Fruit fly (Drosophila melanogaster) whole organism, prepupa: ENCODE measurements around the gene CG42238.

Experiments used
- CG10669 ChIP-seq: fragments of 200-800 bp; sonication (Bioruptor generic); optimal IDR thresholded peaks from 3 replicates; lab custom pipeline; 2018; ENCODE audit warnings: missing biosample characterization, mild to moderate bottlenecking, missing genetic modification characterization, moderate library complexity
- CG11762 ChIP-seq: fragments of 200-800 bp; sonication (Bioruptor generic); optimal IDR thresholded peaks from 3 replicates; lab custom pipeline; 2016; ENCODE audit warnings: missing biosample characterization, missing genetic modification characterization; ENCODE audit not compliant: insufficient read depth
- CG11902 ChIP-seq: fragments of 200-800 bp; sonication (Bioruptor generic); optimal IDR thresholded peaks from 3 replicates; lab custom pipeline; 2016; ENCODE audit warnings: missing biosample characterization, missing genetic modification characterization
- CG15336 ChIP-seq: fragments of 200-800 bp; sonication (Bioruptor generic); IDR thresholded peaks from 2 replicates; pipeline ENCODE4 v1.3.6; 2022; ENCODE audit warnings: missing biosample characterization, missing genetic modification characterization
- CG1621 ChIP-seq: fragments of 200-800 bp; sonication (Bioruptor generic); optimal IDR thresholded peaks from 3 replicates; lab custom pipeline; 2018; ENCODE audit warnings: missing biosample characterization, mild to moderate bottlenecking, missing genetic modification characterization
- CG16779 ChIP-seq: fragments of 200-800 bp; sonication (Bioruptor generic); optimal IDR thresholded peaks from 3 replicates; lab custom pipeline; 2017; ENCODE audit warnings: missing biosample characterization, mild to moderate bottlenecking, missing genetic modification characterization
- CG31627 ChIP-seq: fragments of 200-800 bp; sonication (Bioruptor generic); optimal IDR thresholded peaks from 3 replicates; lab custom pipeline; 2016; ENCODE audit warnings: missing biosample characterization, missing genetic modification characterization
- CG32006 ChIP-seq: fragments of 200-800 bp; sonication (Bioruptor generic); optimal IDR thresholded peaks from 3 replicates; lab custom pipeline; 2017; ENCODE audit warnings: missing biosample characterization, mild to moderate bottlenecking, missing genetic modification characterization
- CG34406 ChIP-seq: fragments of 200-800 bp; sonication (Bioruptor generic); optimal IDR thresholded peaks from 3 replicates; lab custom pipeline; 2016; ENCODE audit warnings: missing biosample characterization, missing genetic modification characterization
- CG4318 ChIP-seq: fragments of 200-800 bp; sonication (Bioruptor generic); optimal IDR thresholded peaks from 3 replicates; lab custom pipeline; 2017; ENCODE audit warnings: missing biosample characterization, mild to moderate bottlenecking, missing genetic modification characterization
- CG6163 ChIP-seq: fragments of 200-800 bp; sonication (Bioruptor generic); IDR thresholded peaks from 3 replicates; pipeline ENCODE4 v1.3.6; 2022; ENCODE audit warnings: missing biosample characterization, missing genetic modification characterization
- CG6276 ChIP-seq: fragments of 200-800 bp; sonication (Bioruptor generic); optimal IDR thresholded peaks from 2 replicates; lab custom pipeline; 2017; ENCODE audit warnings: missing biosample characterization, mild to moderate bottlenecking, missing genetic modification characterization
- CG6792 ChIP-seq: fragments of 200-800 bp; sonication (Bioruptor generic); optimal IDR thresholded peaks from 3 replicates; lab custom pipeline; 2016; ENCODE audit warnings: missing biosample characterization, missing genetic modification characterization
- CG6854 ChIP-seq: fragments of 200-800 bp; sonication (Bioruptor generic); optimal IDR thresholded peaks from 2 replicates; lab custom pipeline; 2017; ENCODE audit warnings: missing biosample characterization, mild to moderate bottlenecking, missing genetic modification characterization
- CG8319 ChIP-seq: fragments of 200-800 bp; sonication (Bioruptor generic); optimal IDR thresholded peaks from 3 replicates; lab custom pipeline; 2016; ENCODE audit warnings: missing biosample characterization, missing genetic modification characterization
- CG8632 ChIP-seq: fragments of 200-800 bp; sonication (Bioruptor generic); optimal IDR thresholded peaks from 3 replicates; lab custom pipeline; 2016; ENCODE audit warnings: missing biosample characterization, missing genetic modification characterization
- Eip78C ChIP-seq: fragments of 200-800 bp; sonication (Bioruptor generic); peaks from one replicate; lab custom pipeline; 2016; ENCODE audit warnings: missing biosample characterization, missing genetic modification characterization
- Eip93F ChIP-seq: fragments of 200-800 bp; sonication (Bioruptor generic); optimal IDR thresholded peaks from 2 replicates; lab custom pipeline; 2016; ENCODE audit warnings: missing biosample characterization, mild to moderate bottlenecking, missing genetic modification characterization
- Ets96B ChIP-seq: fragments of 200-800 bp; optimal IDR thresholded peaks from 2 replicates; lab custom pipeline; 2019; ENCODE audit warnings: missing biosample characterization, mild to moderate bottlenecking, missing genetic modification characterization, moderate library complexity
- Hr38 ChIP-seq: sonication (Bioruptor generic); optimal IDR thresholded peaks from 2 replicates; lab custom pipeline; 2016; ENCODE audit warnings: missing biosample characterization, missing genetic modification characterization
- OdsH ChIP-seq: fragments of 200-800 bp; sonication (Bioruptor generic); optimal IDR thresholded peaks from 3 replicates; lab custom pipeline; 2016; ENCODE audit warnings: missing biosample characterization, missing genetic modification characterization
- Smox ChIP-seq: fragments of 200-800 bp; sonication (Bioruptor generic); optimal IDR thresholded peaks from 3 replicates; lab custom pipeline; 2016; ENCODE audit warnings: missing biosample characterization, missing genetic modification characterization
- acj6 ChIP-seq: fragments of 200-800 bp; sonication (Bioruptor generic); optimal IDR thresholded peaks from 3 replicates; lab custom pipeline; 2016; ENCODE audit warnings: missing biosample characterization, missing genetic modification characterization
- dac ChIP-seq: fragments of 200-800 bp; sonication (Bioruptor generic); optimal IDR thresholded peaks from 2 replicates; lab custom pipeline; 2017; ENCODE audit warnings: missing biosample characterization, mild to moderate bottlenecking, missing genetic modification characterization
- dsx ChIP-seq: fragments of 200-800 bp; optimal IDR thresholded peaks from 3 replicates; lab custom pipeline; 2019; ENCODE audit warnings: missing biosample characterization, mild to moderate bottlenecking, missing genetic modification characterization, moderate library complexity; ENCODE audit not compliant: poor library complexity, severe bottlenecking
- esn ChIP-seq: fragments of 200-800 bp; sonication (Bioruptor generic); optimal IDR thresholded peaks from 2 replicates; lab custom pipeline; 2016; ENCODE audit warnings: missing biosample characterization, mild to moderate bottlenecking, missing genetic modification characterization, moderate library complexity
- fd85E ChIP-seq: fragments of 200-800 bp; sonication (Bioruptor generic); optimal IDR thresholded peaks from 3 replicates; lab custom pipeline; 2016; ENCODE audit warnings: missing biosample characterization, missing genetic modification characterization
- fkh ChIP-seq: fragments of 200-800 bp; sonication (Bioruptor generic); optimal IDR thresholded peaks from 3 replicates; lab custom pipeline; 2017; ENCODE audit warnings: missing biosample characterization, mild to moderate bottlenecking, missing genetic modification characterization, moderate library complexity
- net ChIP-seq: fragments of 200-800 bp; sonication (Bioruptor generic); optimal IDR thresholded peaks from 3 replicates; lab custom pipeline; 2016; ENCODE audit warnings: missing biosample characterization, missing genetic modification characterization
- salr ChIP-seq, 2 experiments: fragments of 200-800 bp; sonication (Bioruptor generic); optimal IDR thresholded peaks; 3 replicates each; lab custom pipeline; 2016 to 2018; ENCODE audit warnings: missing biosample characterization in 2 of 2, missing genetic modification characterization in 2 of 2, mild to moderate bottlenecking in 1 of 2
- spab ChIP-seq: fragments of 200-800 bp; sonication (Bioruptor generic); optimal IDR thresholded peaks from 2 replicates; lab custom pipeline; 2017; ENCODE audit warnings: missing biosample characterization, mild to moderate bottlenecking, missing genetic modification characterization, missing genetic modification reagents
- ss ChIP-seq, 2 experiments: fragments of 200-800 bp; sonication (Bioruptor generic); optimal IDR thresholded peaks; 2 replicates in 1 of 2; 3 replicates in 1 of 2; lab custom pipeline; 2017 to 2018; ENCODE audit warnings: mild to moderate bottlenecking in 2 of 2, missing biosample characterization in 2 of 2, missing genetic modification characterization in 2 of 2, moderate library complexity in 1 of 2
- svp ChIP-seq: fragments of 200-800 bp; sonication (Bioruptor generic); peaks from one replicate; lab custom pipeline; 2016; ENCODE audit warnings: missing biosample characterization, missing genetic modification characterization
- topi ChIP-seq: fragments of 200-800 bp; sonication (Bioruptor generic); optimal IDR thresholded peaks from 3 replicates; lab custom pipeline; 2016; ENCODE audit warnings: missing biosample characterization, missing genetic modification characterization

Gene CG42238

DNA sequence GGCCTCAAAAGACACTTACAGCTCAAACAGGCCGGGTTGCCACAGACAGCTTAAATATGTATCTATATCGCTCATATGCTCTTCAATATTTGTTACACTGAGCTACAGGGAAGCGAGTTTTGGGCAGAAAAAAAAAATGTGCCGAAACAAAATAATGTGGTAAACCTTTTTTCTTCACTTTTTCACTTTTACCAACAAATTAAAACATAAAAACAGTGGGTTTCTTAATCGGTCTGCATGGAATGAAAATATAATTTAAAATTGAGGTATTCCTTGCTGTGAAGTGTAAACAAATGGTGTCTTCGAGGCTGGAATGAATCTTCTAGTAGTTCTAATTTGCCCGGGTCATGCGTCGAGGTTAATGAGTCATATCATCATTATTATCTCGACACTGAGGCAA lies 13.2 kb downstream of the CG42238 start (continued):
- TF ChIP-seq CG6163 (GFP tag; lab: Robert Waterston, UW) = 0 out of 3 replicates have a peak, but pooled peaks have one; percentile 22
- peak; percentile 20 for TF ChIP-seq net (GFP tag; lab: Kevin White, UChicago)
- TF ChIP-seq CG31627 (GFP tag; lab: Kevin White, UChicago) = no peak
- TF ChIP-seq CG16779 (tag; lab: Kevin White, UChicago) = no peak
- no peak for TF ChIP-seq CG11902 (GFP tag; lab: Kevin White, UChicago)
- peak; percentile 37 for TF ChIP-seq esn (GFP tag; lab: Kevin White, UChicago)
- peak; percentile 14 for TF ChIP-seq CG6276
- TF ChIP-seq CG1621 (tag; lab: Kevin White, UChicago) = no peak
- TF ChIP-seq dac (GFP tag; lab: Kevin White, UChicago) = no peak
- TF ChIP-seq CG6854 (GFP tag; lab: Kevin White, UChicago) = no peak
- TF ChIP-seq svp = no peak
- TF ChIP-seq salr (GFP tag; optimal IDR thresholded peaks at IDR 0.05; lab: Kevin White, UChicago) = no peak
- peak; percentile 33 for TF ChIP-seq CG8632
- no peak for TF ChIP-seq Ets96B
- TF ChIP-seq Eip78C (GFP tag; lab: Kevin White, UChicago) = peak; percentile 78
- TF ChIP-seq Hr38 (GFP tag; lab: Kevin White, UChicago) = no peak
- TF ChIP-seq dsx = no peak
- TF ChIP-seq, all 60 proteins: peak for 27

DNA sequence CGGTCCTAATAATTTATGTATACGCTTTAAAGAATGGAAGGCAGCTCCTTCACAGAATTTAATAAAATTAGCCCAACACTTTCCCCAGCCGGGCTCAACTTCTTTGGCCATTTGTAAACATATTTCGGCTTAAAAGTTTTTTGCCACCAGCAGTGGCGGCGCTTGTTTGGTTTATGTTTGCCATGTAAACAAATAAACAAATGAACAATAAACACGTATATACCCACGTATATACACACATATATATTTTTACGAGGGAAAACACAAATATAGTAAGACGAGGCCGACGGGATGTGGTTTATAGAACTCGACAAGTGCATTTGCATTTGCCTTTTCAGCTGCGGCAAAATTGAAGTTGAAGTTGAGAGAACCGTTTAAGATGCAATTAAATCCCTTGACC lies 14.2 kb downstream of the CG42238 start:
- TF ChIP-seq esn (GFP tag; lab: Kevin White, UChicago) = no peak
- no peak for TF ChIP-seq acj6 (GFP tag; lab: Kevin White, UChicago)
- TF ChIP-seq CG8319 (GFP tag; lab: Kevin White, UChicago) = no peak
- TF ChIP-seq CG10669 (GFP tag; lab: Kevin White, UChicago) = no peak
- TF ChIP-seq fkh (GFP tag; lab: Kevin White, UChicago) = peak; percentile 52

DNA sequence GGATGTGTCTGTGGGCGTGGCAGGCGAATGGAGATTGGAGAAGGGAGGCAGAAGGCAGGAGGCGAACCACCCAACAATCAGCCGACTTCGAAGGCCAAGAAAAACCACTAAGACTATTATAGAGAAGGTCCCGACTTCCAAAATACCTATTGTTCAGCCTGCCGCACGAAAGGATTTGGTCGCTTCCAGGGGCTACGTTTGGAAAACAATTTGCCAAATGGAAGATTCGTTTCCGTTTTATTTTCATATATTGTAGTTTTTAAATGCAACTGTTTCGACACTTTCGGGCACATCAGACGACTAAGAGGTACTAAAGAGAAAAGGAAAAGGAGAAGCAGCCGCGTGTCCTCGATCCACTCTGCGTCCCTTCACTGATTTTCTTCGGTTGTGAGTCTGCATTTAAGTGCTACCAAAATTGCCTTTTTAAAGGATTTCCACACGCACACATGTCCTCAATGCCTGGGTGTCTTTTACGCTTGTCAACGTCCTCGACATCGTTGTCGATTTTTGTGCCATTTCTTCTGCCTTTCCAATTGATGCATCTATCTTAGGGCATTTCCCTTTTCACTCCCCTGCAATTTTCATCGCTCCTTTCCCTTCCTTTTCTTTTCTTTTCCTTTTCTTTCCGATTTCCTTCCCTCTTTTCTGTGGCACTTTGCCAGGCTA lies 16.1 kb downstream of the CG42238 start:
- TF ChIP-seq topi (GFP tag; lab: Kevin White, UChicago) (no peak), svp (no peak), Eip78C (GFP tag; lab: Kevin White, UChicago) (peak; percentile 55), CG11902 (GFP tag; lab: Kevin White, UChicago) (no peak), acj6 (GFP tag; lab: Kevin White, UChicago) (no peak), CG32006 (GFP tag; lab: Kevin White, UChicago) (peak; percentile 1)

DNA sequence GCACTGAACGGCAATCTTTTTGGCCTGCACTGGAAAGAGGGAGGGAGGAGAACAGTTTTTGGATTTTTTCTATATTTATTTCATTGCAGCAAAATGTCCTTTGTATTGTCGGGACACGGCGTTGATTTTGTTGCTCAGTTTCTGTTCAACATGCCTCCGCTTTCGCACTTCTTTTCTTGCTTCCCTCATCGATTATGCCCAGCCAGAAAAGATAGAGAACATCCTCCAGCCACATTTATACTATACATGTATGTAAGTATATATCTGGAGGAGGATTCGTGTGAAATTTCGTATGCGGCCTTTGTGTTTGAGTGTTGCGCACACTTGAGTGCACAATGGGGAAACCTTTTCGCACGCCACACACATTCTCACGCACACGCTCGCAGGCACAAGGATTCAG lies 17.6 kb downstream of the CG42238 start:
- no peak for TF ChIP-seq Eip93F
- no peak for TF ChIP-seq CG6276
- peak in 1 of 2 experiments; percentile 1 for TF ChIP-seq ss (GFP tag; optimal IDR thresholded peaks at IDR 0.05; lab: Kevin White, UChicago)
- no peak for TF ChIP-seq CG34406 (GFP tag; lab: Kevin White, UChicago)
- TF ChIP-seq, all 60 proteins: peak for 1

DNA sequence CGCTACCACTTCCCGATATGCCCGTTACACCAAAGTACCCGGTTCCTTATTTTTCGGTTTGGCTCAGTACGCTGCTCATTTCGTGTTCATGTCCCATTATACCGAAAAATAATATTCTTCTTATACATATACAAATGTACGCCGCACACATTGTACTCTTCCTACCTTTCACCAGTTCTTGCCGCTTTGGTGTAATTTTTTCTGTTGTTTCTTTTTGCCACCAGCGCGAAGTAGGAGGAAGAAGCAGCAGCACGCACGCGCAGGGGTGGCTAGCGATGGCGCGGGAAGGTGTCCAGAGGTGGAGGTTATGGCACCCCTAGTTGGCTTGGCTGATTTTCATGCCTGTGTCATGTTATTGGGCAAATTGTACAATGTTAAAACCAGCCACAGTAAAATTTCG lies 18.6 kb downstream of the CG42238 start:
- TF ChIP-seq OdsH (GFP tag; lab: Kevin White, UChicago) (no peak), CG15336 (GFP tag; lab: Robert Waterston, UW) (no peak), CG11762 (GFP tag; lab: Kevin White, UChicago) (no peak), Smox (GFP tag; lab: Kevin White, UChicago) (no peak), Eip78C (GFP tag; lab: Kevin White, UChicago) (peak; percentile 9), CG6792 (GFP tag; lab: Kevin White, UChicago) (no peak), ss (GFP tag; optimal IDR thresholded peaks at IDR 0.05; lab: Kevin White, UChicago) (peak in 1 of 2 experiments; percentile 66), fd85E (GFP tag; lab: Kevin White, UChicago) (no peak), CG32006 (GFP tag; lab: Kevin White, UChicago) (no peak), CG1621 (tag; lab: Kevin White, UChicago) (no peak), spab (GFP tag; lab: Kevin White, UChicago) (no peak), dsx (no peak), CG6163 (GFP tag; lab: Robert Waterston, UW) (no peak), CG4318 (GFP tag; lab: Kevin White, UChicago) (no peak)
